Worm (Caenorhabditis elegans) whole organism, midembryonic: Measurements from ENCODE around the gene F42G2.2.

Experiments
- T22C8.4 ChIP-seq: fragments of 200-800 bp; sonication (Bioruptor generic); IDR thresholded peaks from 2 replicates; pipeline ENCODE4 v1.3.6; 2022; ENCODE audit warnings: missing genetic modification characterization, missing compliant biosample characterization
- cog-1 ChIP-seq: sonication (generic microtip); optimal IDR thresholded peaks from 2 replicates; lab custom pipeline; 2016; ENCODE audit warnings: missing genetic modification characterization, missing compliant biosample characterization
- flt-1 ChIP-seq: fragments of 200-800 bp; sonication (Bioruptor generic); IDR thresholded peaks from 2 replicates; pipeline ENCODE4 v1.3.6; 2022; ENCODE audit warnings: missing genetic modification characterization, missing compliant biosample characterization
- klf-2 ChIP-seq: fragments of 200-800 bp; sonication (Bioruptor generic); conservative IDR thresholded peaks from 2 replicates; pipeline ENCODE4 v1.3.6; 2022; ENCODE audit warnings: missing genetic modification reagents, missing genetic modification characterization, missing compliant biosample characterization
- med-1 ChIP-seq: sonication (generic microtip); optimal IDR thresholded peaks from 2 replicates; lab custom pipeline; 2017; ENCODE audit warnings: missing genetic modification characterization, mild to moderate bottlenecking, missing compliant biosample characterization, antibody characterized with exemption, missing genetic modification reagents; ENCODE audit not compliant: insufficient read depth
- ref-1 ChIP-seq: fragments of 200-800 bp; sonication (Bioruptor generic); conservative IDR thresholded peaks from 2 replicates; pipeline ENCODE4 v1.3.6; 2022; ENCODE audit warnings: missing genetic modification reagents, missing genetic modification characterization, missing compliant biosample characterization
- tab-1 ChIP-seq: fragments of 200-800 bp; sonication (Bioruptor generic); IDR thresholded peaks from 2 replicates; pipeline ENCODE4 v1.3.6; 2022; ENCODE audit warnings: missing genetic modification characterization, missing compliant biosample characterization
- ztf-23 ChIP-seq: fragments of 200-800 bp; sonication (Bioruptor generic); IDR thresholded peaks from 2 replicates; pipeline ENCODE4 v1.3.6; 2022; ENCODE audit warnings: missing genetic modification reagents, missing genetic modification characterization, missing compliant biosample characterization
- ztf-29 ChIP-seq: fragments of 200-800 bp; sonication (Bioruptor generic); IDR thresholded peaks from 2 replicates; pipeline ENCODE4 v1.3.6; 2022; ENCODE audit warnings: missing genetic modification reagents, missing genetic modification characterization, missing compliant biosample characterization

The F42G2.2 gene

DNA sequence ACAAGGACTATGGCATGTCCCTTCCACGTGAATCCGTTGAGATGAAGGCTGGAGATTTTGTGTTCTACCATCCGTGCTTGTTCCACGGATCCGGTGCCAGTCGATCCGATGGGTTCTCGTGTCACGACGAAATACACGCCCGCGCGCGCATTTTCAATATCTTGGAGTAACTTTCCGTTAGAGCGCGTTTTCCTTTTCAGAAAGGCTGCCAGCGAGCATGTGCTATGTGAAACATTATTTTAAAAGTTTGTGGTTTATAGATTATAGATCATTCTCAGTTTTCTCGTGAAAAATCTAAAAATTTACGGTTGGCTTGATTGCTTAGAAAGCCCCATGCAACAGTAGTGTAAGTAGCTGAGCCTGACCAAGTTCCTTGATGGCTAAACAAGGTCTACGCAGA lies 3.2 kb upstream of the F42G2.2 start, which contains the start of gene fbxc-20:
Gene fbxc-20, plus strand, starts transcription at position 301 of the 400 bp plus-strand sequence.
- no peak for TF ChIP-seq ref-1 (GFP tag; lab: Robert Waterston, UW)
- TF ChIP-seq ztf-29 = no peak
- TF ChIP-seq klf-2 = no peak

- TF ChIP-seq T22C8.4 (GFP tag; lab: Robert Waterston, UW) (no peak), flt-1 (GFP tag; lab: Robert Waterston, UW) (no peak), ztf-29 (no peak), ref-1 (GFP tag; lab: Robert Waterston, UW) (no peak), klf-2 (no peak), ztf-23 (GFP tag; lab: Robert Waterston, UW) (no peak), med-1 (GFP tag; lab: Kevin White, UChicago) (no peak), tab-1 (GFP tag; lab: Robert Waterston, UW) (no peak), cog-1 (tag; lab: Kevin White, UChicago) (no peak)
These were observed 1.3 kb upstream of the F42G2.2 start for ce11 chrII:2420685-2421084.

ce11 chrII:2421185-2421584 lies 820 bp upstream of the F42G2.2 start:
- no peak for TF ChIP-seq T22C8.4 (GFP tag; lab: Robert Waterston, UW)
- TF ChIP-seq flt-1 (GFP tag; lab: Robert Waterston, UW) = no peak
- no peak for TF ChIP-seq cog-1 (tag; lab: Kevin White, UChicago)
- TF ChIP-seq ztf-23 (GFP tag; lab: Robert Waterston, UW) = no peak
- TF ChIP-seq ref-1 (GFP tag; lab: Robert Waterston, UW) = no peak
- TF ChIP-seq klf-2 = no peak
- no peak for TF ChIP-seq tab-1 (GFP tag; lab: Robert Waterston, UW)
- no peak for TF ChIP-seq ztf-29
- no peak for TF ChIP-seq med-1 (GFP tag; lab: Kevin White, UChicago)

ce11 chrII:2422427-2422826 lies 422 bp downstream of the F42G2.2 start:
- TF ChIP-seq flt-1 (GFP tag; lab: Robert Waterston, UW) (no peak), cog-1 (tag; lab: Kevin White, UChicago) (no peak), tab-1 (GFP tag; lab: Robert Waterston, UW) (no peak), klf-2 (no peak), med-1 (GFP tag; lab: Kevin White, UChicago) (no peak), T22C8.4 (GFP tag; lab: Robert Waterston, UW) (no peak)

- no peak for TF ChIP-seq ztf-23 (GFP tag; lab: Robert Waterston, UW)
- TF ChIP-seq klf-2 = no peak
- no peak for TF ChIP-seq tab-1 (GFP tag; lab: Robert Waterston, UW)
- no peak for TF ChIP-seq flt-1 (GFP tag; lab: Robert Waterston, UW)
- TF ChIP-seq med-1 (GFP tag; lab: Kevin White, UChicago) = no peak
- no peak for TF ChIP-seq ztf-29
These were observed 10.0 kb downstream of the F42G2.2 start, which contains the start of gene ceh-86 for ce11 chrII:2431972-2432371. Gene ceh-86 (minus strand): TSS chrII:2432072.

DNA sequence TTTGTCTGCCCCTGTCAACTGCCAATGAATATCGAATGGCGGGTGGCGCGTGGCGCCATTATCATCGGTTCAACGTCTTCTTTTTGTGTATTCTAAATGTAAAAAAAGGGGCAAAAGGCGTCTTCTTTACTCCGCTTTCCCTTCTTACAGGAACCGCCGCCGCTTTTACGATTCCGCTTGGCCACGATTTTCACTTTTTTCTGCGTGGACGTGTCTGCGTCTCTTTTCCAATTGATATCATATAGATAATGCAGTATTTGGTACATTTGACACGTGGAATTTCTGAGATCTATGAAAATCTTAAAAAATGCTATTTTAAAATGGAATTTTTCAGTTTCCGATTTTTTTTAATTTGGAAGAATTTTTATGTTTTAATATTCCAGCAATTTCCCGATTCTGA lies 13.6 kb downstream of the F42G2.2 start:
- no peak for TF ChIP-seq flt-1 (GFP tag; lab: Robert Waterston, UW)
- no peak for TF ChIP-seq ref-1 (GFP tag; lab: Robert Waterston, UW)
- no peak for TF ChIP-seq tab-1 (GFP tag; lab: Robert Waterston, UW)
- TF ChIP-seq T22C8.4 (GFP tag; lab: Robert Waterston, UW) = no peak
- no peak for TF ChIP-seq ztf-29
- TF ChIP-seq klf-2 = no peak
- TF ChIP-seq ztf-23 (GFP tag; lab: Robert Waterston, UW) = no peak

ce11 chrII:2436757-2437156 lies 14.8 kb downstream of the F42G2.2 start:
- TF ChIP-seq klf-2 (no peak), ztf-29 (no peak), cog-1 (tag; lab: Kevin White, UChicago) (no peak), flt-1 (GFP tag; lab: Robert Waterston, UW) (no peak), ztf-23 (GFP tag; lab: Robert Waterston, UW) (no peak), T22C8.4 (GFP tag; lab: Robert Waterston, UW) (no peak), med-1 (GFP tag; lab: Kevin White, UChicago) (no peak), ref-1 (GFP tag; lab: Robert Waterston, UW) (no peak), tab-1 (GFP tag; lab: Robert Waterston, UW) (no peak)

DNA sequence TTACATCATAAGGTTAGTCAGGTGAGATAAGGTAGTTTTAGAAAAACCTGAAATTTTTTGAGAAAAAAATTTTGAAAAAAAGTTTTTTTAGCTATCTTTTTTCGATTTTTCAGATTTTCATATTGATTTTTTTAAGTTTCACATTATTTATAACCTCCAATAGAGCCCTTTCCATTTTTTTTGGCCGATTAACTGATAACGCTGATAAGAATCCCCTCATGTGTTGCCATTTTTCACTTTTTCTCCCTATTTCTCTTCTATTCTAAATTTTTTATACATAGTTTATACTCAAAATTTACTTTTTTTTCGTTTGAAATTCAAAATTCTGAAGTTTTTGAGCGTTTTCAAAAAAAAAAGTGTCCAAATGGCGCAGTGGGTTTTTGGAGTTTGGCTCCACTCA lies 16.2 kb downstream of the F42G2.2 start:
- TF ChIP-seq T22C8.4 (GFP tag; lab: Robert Waterston, UW) (no peak), ref-1 (GFP tag; lab: Robert Waterston, UW) (no peak), tab-1 (GFP tag; lab: Robert Waterston, UW) (no peak), klf-2 (no peak), med-1 (GFP tag; lab: Kevin White, UChicago) (no peak), flt-1 (GFP tag; lab: Robert Waterston, UW) (no peak), ztf-29 (no peak), ztf-23 (GFP tag; lab: Robert Waterston, UW) (no peak), cog-1 (tag; lab: Kevin White, UChicago) (no peak)

- no peak for TF ChIP-seq ztf-29
- TF ChIP-seq T22C8.4 (GFP tag; lab: Robert Waterston, UW) = no peak
- TF ChIP-seq ref-1 (GFP tag; lab: Robert Waterston, UW) = no peak
- no peak for TF ChIP-seq klf-2
- no peak for TF ChIP-seq flt-1 (GFP tag; lab: Robert Waterston, UW)
- TF ChIP-seq ztf-23 (GFP tag; lab: Robert Waterston, UW) = no peak
- no peak for TF ChIP-seq cog-1 (tag; lab: Kevin White, UChicago)
- TF ChIP-seq tab-1 (GFP tag; lab: Robert Waterston, UW) = no peak
- TF ChIP-seq med-1 (GFP tag; lab: Kevin White, UChicago) = no peak
These were observed 16.9 kb downstream of the F42G2.2 start for ce11 chrII:2438944-2439343.

ce11 chrII:2440312-2440711 lies 18.3 kb downstream of the F42G2.2 start:
- TF ChIP-seq ztf-29 = no peak
- no peak for TF ChIP-seq ztf-23 (GFP tag; lab: Robert Waterston, UW)
- no peak for TF ChIP-seq ref-1 (GFP tag; lab: Robert Waterston, UW)
- TF ChIP-seq klf-2 = no peak
- no peak for TF ChIP-seq med-1 (GFP tag; lab: Kevin White, UChicago)
- TF ChIP-seq flt-1 (GFP tag; lab: Robert Waterston, UW) = no peak
- no peak for TF ChIP-seq T22C8.4 (GFP tag; lab: Robert Waterston, UW)
- no peak for TF ChIP-seq tab-1 (GFP tag; lab: Robert Waterston, UW)
- TF ChIP-seq cog-1 (tag; lab: Kevin White, UChicago) = no peak
